Fruit fly (Drosophila melanogaster) whole organism, embryonic: Measurements from ENCODE around the gene IntS10.
A peak's percentile ranks its signal among the peaks of the same experiment; 100 is the strongest.

Experiments used
- ATbp ChIP-seq: fragments of 200-800 bp; sonication (Bioruptor generic); optimal IDR thresholded peaks from 2 replicates; lab custom pipeline; 2017; ENCODE audit warnings: missing biosample characterization, mild to moderate bottlenecking, missing genetic modification characterization, missing genetic modification reagents
- B-H1 ChIP-seq: fragments of 200-800 bp; sonication (Bioruptor generic); IDR thresholded peaks from 3 replicates; pipeline ENCODE4 v1.3.6; 2022; ENCODE audit warnings: missing biosample characterization, missing genetic modification characterization
- BEAF-32 ChIP-seq: fragments of 200-800 bp; sonication (Bioruptor generic); optimal IDR thresholded peaks from 3 replicates; lab custom pipeline; 2017; ENCODE audit warnings: missing biosample characterization, missing genetic modification characterization, mild to moderate bottlenecking, moderate library complexity, missing genetic modification reagents
- BtbVII ChIP-seq: fragments of 200-800 bp; sonication (Bioruptor generic); optimal IDR thresholded peaks from 3 replicates; lab custom pipeline; 2017; ENCODE audit warnings: missing biosample characterization, mild to moderate bottlenecking, missing genetic modification characterization
- CG10147 ChIP-seq: fragments of 200-800 bp; sonication (Bioruptor generic); optimal IDR thresholded peaks from 2 replicates; lab custom pipeline; 2019; ENCODE audit warnings: missing biosample characterization, mild to moderate bottlenecking, missing genetic modification characterization, moderate library complexity
- CG10321 ChIP-seq: fragments of 200-800 bp; sonication (Bioruptor generic); IDR thresholded peaks from 2 replicates; pipeline ENCODE4 v1.3.6; 2022; ENCODE audit warnings: missing biosample characterization, missing genetic modification characterization
- CG10979 ChIP-seq: fragments of 200-800 bp; sonication (Bioruptor generic); optimal IDR thresholded peaks from 2 replicates; lab custom pipeline; 2018; ENCODE audit warnings: missing biosample characterization, mild to moderate bottlenecking, missing genetic modification characterization, moderate library complexity
- CG11085 ChIP-seq: fragments of 200-800 bp; sonication (Bioruptor generic); IDR thresholded peaks from 2 replicates; pipeline ENCODE4 v1.3.6; 2022; ENCODE audit warnings: missing biosample characterization, missing genetic modification characterization
- CG11504 ChIP-seq: fragments of 200-800 bp; sonication (Bioruptor generic); optimal IDR thresholded peaks from 3 replicates; lab custom pipeline; 2019; ENCODE audit warnings: missing biosample characterization, mild to moderate bottlenecking, missing genetic modification characterization, moderate library complexity
- CG12236 ChIP-seq: fragments of 200-800 bp; sonication (Bioruptor generic); optimal IDR thresholded peaks from 2 replicates; lab custom pipeline; 2016; ENCODE audit warnings: missing biosample characterization, missing genetic modification characterization
- CG14014 ChIP-seq: fragments of 200-800 bp; sonication (Bioruptor generic); IDR thresholded peaks from 2 replicates; pipeline ENCODE4 v1.3.6; 2022; ENCODE audit warnings: missing biosample characterization, missing genetic modification characterization
- CG15011 ChIP-seq: fragments of 200-800 bp; sonication (Bioruptor generic); optimal IDR thresholded peaks from 3 replicates; lab custom pipeline; 2018; ENCODE audit warnings: missing biosample characterization, mild to moderate bottlenecking, missing genetic modification characterization
- CG17186 ChIP-seq: fragments of 200-800 bp; sonication (Bioruptor generic); optimal IDR thresholded peaks from 3 replicates; lab custom pipeline; 2017; ENCODE audit warnings: missing biosample characterization, missing genetic modification reagents, missing genetic modification characterization
- CG17361 ChIP-seq: fragments of 200-800 bp; sonication (Bioruptor generic); IDR thresholded peaks from 3 replicates; pipeline ENCODE4 v1.3.6; 2022; ENCODE audit warnings: missing biosample characterization, missing genetic modification characterization
- CG18764 ChIP-seq: fragments of 200-800 bp; sonication (Bioruptor generic); optimal IDR thresholded peaks from 3 replicates; lab custom pipeline; 2016; ENCODE audit warnings: missing biosample characterization, missing genetic modification characterization
- CG2202 ChIP-seq: fragments of 200-800 bp; sonication (Bioruptor generic); optimal IDR thresholded peaks from 2 replicates; lab custom pipeline; 2018; ENCODE audit warnings: missing biosample characterization, mild to moderate bottlenecking, missing genetic modification characterization
- CG31441 ChIP-seq: fragments of 200-800 bp; sonication (Bioruptor generic); IDR thresholded peaks from 2 replicates; pipeline ENCODE4 v1.3.6; 2022; ENCODE audit warnings: missing biosample characterization, missing genetic modification characterization
- CG3281 ChIP-seq: fragments of 200-800 bp; sonication (Bioruptor generic); optimal IDR thresholded peaks from 3 replicates; lab custom pipeline; 2017; ENCODE audit warnings: missing biosample characterization, mild to moderate bottlenecking, missing genetic modification characterization
- CG33557 ChIP-seq: fragments of 200-800 bp; sonication (Bioruptor generic); optimal IDR thresholded peaks from 2 replicates; lab custom pipeline; 2019; ENCODE audit warnings: missing biosample characterization, mild to moderate bottlenecking, missing genetic modification characterization, moderate library complexity
- CG4820 ChIP-seq: fragments of 200-800 bp; sonication (Bioruptor generic); optimal IDR thresholded peaks from 3 replicates; lab custom pipeline; 2016; ENCODE audit warnings: missing biosample characterization, missing genetic modification characterization
- CG5953 ChIP-seq: fragments of 200-800 bp; sonication (Bioruptor generic); IDR thresholded peaks from 2 replicates; pipeline ENCODE4 v1.3.6; 2022; ENCODE audit warnings: missing biosample characterization, missing genetic modification characterization
- CG6272 ChIP-seq: fragments of 200-800 bp; sonication (Bioruptor generic); IDR thresholded peaks from 2 replicates; pipeline ENCODE4 v1.3.6; 2022; ENCODE audit warnings: missing biosample characterization, missing genetic modification characterization
- CG6765 ChIP-seq: fragments of 200-800 bp; sonication (Bioruptor generic); optimal IDR thresholded peaks from 3 replicates; lab custom pipeline; 2017; ENCODE audit warnings: missing biosample characterization, mild to moderate bottlenecking, missing genetic modification characterization
- D19A ChIP-seq: fragments of 200-800 bp; optimal IDR thresholded peaks from 3 replicates; lab custom pipeline; 2019; ENCODE audit warnings: missing biosample characterization, mild to moderate bottlenecking, missing genetic modification characterization, moderate library complexity
- Dad ChIP-seq: fragments of 200-800 bp; sonication (Bioruptor generic); optimal IDR thresholded peaks from 3 replicates; lab custom pipeline; 2016; ENCODE audit warnings: missing biosample characterization, missing genetic modification characterization
- Fer3 ChIP-seq: fragments of 200-800 bp; sonication (Bioruptor generic); optimal IDR thresholded peaks from 2 replicates; lab custom pipeline; 2018; ENCODE audit warnings: missing biosample characterization, mild to moderate bottlenecking, missing genetic modification characterization, moderate library complexity
- GATAe ChIP-seq: fragments of 200-800 bp; sonication (Bioruptor generic); conservative IDR thresholded peaks from 2 replicates; pipeline ENCODE4 v1.3.6; 2022; ENCODE audit warnings: missing biosample characterization, missing genetic modification characterization
- HLH54F ChIP-seq: fragments of 200-800 bp; sonication (Bioruptor generic); optimal IDR thresholded peaks from 3 replicates; lab custom pipeline; 2016; ENCODE audit warnings: missing biosample characterization, missing genetic modification characterization
- Hey ChIP-seq: fragments of 200-800 bp; sonication (Bioruptor generic); optimal IDR thresholded peaks from 3 replicates; lab custom pipeline; 2018; ENCODE audit warnings: missing biosample characterization, mild to moderate bottlenecking, missing genetic modification characterization
- Mad ChIP-seq: fragments of 200-800 bp; sonication (Bioruptor generic); optimal IDR thresholded peaks from 2 replicates; lab custom pipeline; 2016; ENCODE audit warnings: missing biosample characterization, missing genetic modification characterization
- Mrtf ChIP-seq: fragments of 200-800 bp; sonication (Bioruptor generic); IDR thresholded peaks from 3 replicates; pipeline ENCODE4 v1.3.6; 2022; ENCODE audit warnings: missing biosample characterization, missing genetic modification characterization
- NC2α ChIP-seq: fragments of 200-800 bp; sonication (Bioruptor generic); optimal IDR thresholded peaks from 2 replicates; lab custom pipeline; 2016; ENCODE audit warnings: missing biosample characterization, missing genetic modification characterization
- Rfx ChIP-seq: fragments of 200-800 bp; sonication (Bioruptor generic); IDR thresholded peaks from 2 replicates; pipeline ENCODE4 v1.3.6; 2022; ENCODE audit warnings: missing biosample characterization, missing genetic modification characterization
- Rx ChIP-seq: fragments of 200-800 bp; sonication (Bioruptor generic); IDR thresholded peaks from 2 replicates; pipeline ENCODE4 v1.3.6; 2022; ENCODE audit warnings: missing biosample characterization, missing genetic modification characterization
- al ChIP-seq: fragments of 200-800 bp; sonication (Bioruptor generic); IDR thresholded peaks from 2 replicates; pipeline ENCODE4 v1.3.6; 2022; ENCODE audit warnings: missing biosample characterization, missing genetic modification characterization
- bowl ChIP-seq: fragments of 200-800 bp; sonication (Bioruptor generic); IDR thresholded peaks from 2 replicates; pipeline ENCODE4 v1.3.6; 2022; ENCODE audit warnings: missing biosample characterization, missing genetic modification characterization
- cg ChIP-seq: fragments of 200-800 bp; sonication (Bioruptor generic); optimal IDR thresholded peaks from 3 replicates; lab custom pipeline; 2019; ENCODE audit warnings: missing biosample characterization, mild to moderate bottlenecking, missing genetic modification characterization, moderate library complexity
- dpn ChIP-seq, 2 experiments: fragments of 200-800 bp; sonication (Bioruptor generic); optimal IDR thresholded peaks; 3 replicates each; lab custom pipeline; 2016; ENCODE audit warnings: missing biosample characterization in 2 of 2, missing genetic modification characterization in 2 of 2
- fd102C ChIP-seq: fragments of 200-800 bp; sonication (Bioruptor generic); optimal IDR thresholded peaks from 2 replicates; lab custom pipeline; 2018; ENCODE audit warnings: missing biosample characterization, mild to moderate bottlenecking, missing genetic modification characterization, moderate library complexity
- fd96Cb ChIP-seq: fragments of 200-800 bp; sonication (Bioruptor generic); optimal IDR thresholded peaks from 2 replicates; lab custom pipeline; 2018; ENCODE audit warnings: missing biosample characterization, mild to moderate bottlenecking, missing genetic modification characterization, moderate library complexity
- gem ChIP-seq: fragments of 200-800 bp; sonication (Bioruptor generic); optimal IDR thresholded peaks from 2 replicates; lab custom pipeline; 2019; ENCODE audit warnings: missing biosample characterization, mild to moderate bottlenecking, missing genetic modification characterization, moderate library complexity
- gt ChIP-seq: fragments of 200-800 bp; sonication (Bioruptor generic); IDR thresholded peaks from 2 replicates; pipeline ENCODE4 v1.3.6; 2022; ENCODE audit warnings: missing biosample characterization, missing genetic modification characterization
- ham ChIP-seq: fragments of 200-800 bp; sonication (Bioruptor generic); IDR thresholded peaks from 2 replicates; pipeline ENCODE4 v1.3.6; 2022; ENCODE audit warnings: missing biosample characterization, missing genetic modification characterization
- nom ChIP-seq: fragments of 200-800 bp; sonication (Bioruptor generic); optimal IDR thresholded peaks from 2 replicates; lab custom pipeline; 2017; ENCODE audit warnings: missing biosample characterization, missing genetic modification characterization, mild to moderate bottlenecking, moderate library complexity, missing genetic modification reagents
- onecut ChIP-seq: fragments of 200-800 bp; sonication (Bioruptor generic); IDR thresholded peaks from 2 replicates; pipeline ENCODE4 v1.3.6; 2022; ENCODE audit warnings: missing biosample characterization, missing genetic modification characterization
- pho ChIP-seq: fragments of 200-800 bp; sonication (Bioruptor generic); optimal IDR thresholded peaks from 2 replicates; lab custom pipeline; 2016; ENCODE audit warnings: missing biosample characterization, missing genetic modification characterization
- sd ChIP-seq: fragments of 200-800 bp; sonication (Bioruptor generic); optimal IDR thresholded peaks from 3 replicates; lab custom pipeline; 2018; ENCODE audit warnings: missing biosample characterization, mild to moderate bottlenecking, missing genetic modification characterization, moderate library complexity
- stc ChIP-seq: fragments of 200-800 bp; sonication (Bioruptor generic); IDR thresholded peaks from 2 replicates; pipeline ENCODE4 v1.3.6; 2022; ENCODE audit warnings: missing biosample characterization, missing genetic modification characterization
- sug ChIP-seq: fragments of 200-800 bp; optimal IDR thresholded peaks from 2 replicates; lab custom pipeline; 2019; ENCODE audit warnings: missing biosample characterization, mild to moderate bottlenecking, missing genetic modification characterization, moderate library complexity
- z ChIP-seq: fragments of 200-800 bp; sonication (Bioruptor generic); IDR thresholded peaks from 3 replicates; pipeline ENCODE4 v1.3.6; 2022; ENCODE audit warnings: missing biosample characterization, missing genetic modification characterization

The IntS10 gene

dm6 chr3L:3765782-3766520 lies 40.6 kb upstream of the IntS10 start:
- TF ChIP-seq CG18764, result no peak
- TF ChIP-seq CG31441 (GFP tag; lab: Robert Waterston, UW), result peak; percentile 86
- TF ChIP-seq cg (GFP tag; lab: Kevin White, UChicago), result no peak
- peak; percentile 17 for TF ChIP-seq pho
- TF ChIP-seq B-H1 (GFP tag; lab: Robert Waterston, UW), result peak; percentile 36; the same call in 2 of the 3 replicates
- peak; percentile 82 for TF ChIP-seq Rfx (GFP tag; lab: Robert Waterston, UW)
- no peak for TF ChIP-seq BEAF-32
- TF ChIP-seq CG10147 (GFP tag; lab: Kevin White, UChicago), result peak; percentile 36
- no peak for TF ChIP-seq HLH54F (GFP tag; lab: Kevin White, UChicago)
- TF ChIP-seq gt (GFP tag; lab: Robert Waterston, UW), result peak; percentile 9; the same call in 1 of the 2 replicates
- TF ChIP-seq fd96Cb, result peak; percentile 55
- peak; percentile 58 for TF ChIP-seq CG10979 (tag; lab: Kevin White, UChicago)
- TF ChIP-seq Fer3 (tag; lab: Kevin White, UChicago), result peak; percentile 60
- TF ChIP-seq CG17361 (GFP tag; lab: Robert Waterston, UW), result peak; percentile 72
- peak; percentile 56 for TF ChIP-seq sd
- peak; percentile 86 for TF ChIP-seq gem
- TF ChIP-seq CG11504 (tag; lab: Kevin White, UChicago), result peak; percentile 80
- TF ChIP-seq D19A, result peak; percentile 70
- TF ChIP-seq stc (GFP tag; lab: Robert Waterston, UW), result peak; percentile 75
- peak; percentile 32 for TF ChIP-seq CG4820 (GFP tag; lab: Kevin White, UChicago)
- no peak for TF ChIP-seq Mad (GFP tag; lab: Kevin White, UChicago)
- peak; percentile 62 for TF ChIP-seq Rx
- peak; percentile 88 for TF ChIP-seq CG10321 (GFP tag; lab: Robert Waterston, UW)
- TF ChIP-seq CG5953 (GFP tag; lab: Robert Waterston, UW), result no peak
- peak; percentile 3 to 74 for TF ChIP-seq dpn (GFP tag; optimal IDR thresholded peaks at IDR 0.05; lab: Kevin White, UChicago)
- peak; percentile 39 for TF ChIP-seq CG15011 (GFP tag; lab: Kevin White, UChicago)
- TF ChIP-seq CG2202, result no peak
- TF ChIP-seq CG17186 (GFP tag; lab: Kevin White, UChicago), result no peak
- peak; percentile 42 for TF ChIP-seq CG3281 (GFP tag; lab: Kevin White, UChicago)
- peak; percentile 75 for TF ChIP-seq CG14014
- TF ChIP-seq CG6765 (GFP tag; lab: Kevin White, UChicago), result peak; percentile 60
- TF ChIP-seq sug (tag; lab: Kevin White, UChicago), result peak; percentile 66
- no peak; the same call in 1 of the 2 replicates for TF ChIP-seq bowl (GFP tag; lab: Robert Waterston, UW)
- peak; percentile 60 for TF ChIP-seq ATbp
- peak; percentile 28 for TF ChIP-seq onecut (GFP tag; lab: Robert Waterston, UW)
- no peak for TF ChIP-seq Hey (tag; lab: Kevin White, UChicago)
- no peak for TF ChIP-seq Dad (GFP tag; lab: Kevin White, UChicago)
- peak; percentile 50; the same call in 1 of the 2 replicates for TF ChIP-seq al (GFP tag; lab: Robert Waterston, UW)
- no peak for TF ChIP-seq CG12236 (GFP tag; lab: Kevin White, UChicago)
- no peak for TF ChIP-seq z
- TF ChIP-seq ham (GFP tag; lab: Robert Waterston, UW), result no peak
- no peak for TF ChIP-seq CG33557 (GFP tag; lab: Kevin White, UChicago)
- TF ChIP-seq nom, result peak; percentile 83
- peak; percentile 70 for TF ChIP-seq CG11085
- peak; percentile 66; the same call in 2 of the 3 replicates for TF ChIP-seq Mrtf (GFP tag; lab: Robert Waterston, UW)
- no peak for TF ChIP-seq NC2α
- no peak for TF ChIP-seq GATAe
- peak; percentile 52 for TF ChIP-seq BtbVII (GFP tag; lab: Kevin White, UChicago)
- TF ChIP-seq fd102C (GFP tag; lab: Kevin White, UChicago), result no peak
- TF ChIP-seq CG6272 (GFP tag; lab: Robert Waterston, UW), result peak; percentile 37; the same call in 1 of the 2 replicates
